Fruit fly (Drosophila melanogaster) whole organism, embryonic: ENCODE measurements around the gene ph-p.

ENCODE experiments used
- BEAF-32 ChIP-seq: fragments of 200-800 bp; sonication (Bioruptor generic); optimal IDR thresholded peaks from 3 replicates; lab custom pipeline; 2017; ENCODE audit warnings: missing biosample characterization, missing genetic modification characterization, mild to moderate bottlenecking, moderate library complexity, missing genetic modification reagents
- CG10979 ChIP-seq: fragments of 200-800 bp; sonication (Bioruptor generic); optimal IDR thresholded peaks from 2 replicates; lab custom pipeline; 2018; ENCODE audit warnings: missing biosample characterization, mild to moderate bottlenecking, missing genetic modification characterization, moderate library complexity
- CG12744 ChIP-seq: fragments of 200-800 bp; sonication (Bioruptor generic); optimal IDR thresholded peaks from 2 replicates; lab custom pipeline; 2016; ENCODE audit warnings: missing biosample characterization, missing genetic modification characterization
- CG15073 ChIP-seq: fragments of 200-800 bp; sonication (Bioruptor generic); optimal IDR thresholded peaks from 2 replicates; lab custom pipeline; 2016; ENCODE audit warnings: missing biosample characterization, missing genetic modification characterization
- CG17186 ChIP-seq: fragments of 200-800 bp; sonication (Bioruptor generic); optimal IDR thresholded peaks from 3 replicates; lab custom pipeline; 2017; ENCODE audit warnings: missing biosample characterization, missing genetic modification reagents, missing genetic modification characterization
- CG17829 ChIP-seq: fragments of 200-800 bp; optimal IDR thresholded peaks from 2 replicates; lab custom pipeline; 2019; ENCODE audit warnings: missing biosample characterization, mild to moderate bottlenecking, missing genetic modification characterization, moderate library complexity
- CG2199 ChIP-seq: fragments of 200-800 bp; sonication (Bioruptor generic); IDR thresholded peaks from 3 replicates; pipeline ENCODE4 v1.3.6; 2022; ENCODE audit warnings: missing biosample characterization, missing genetic modification characterization
- CG30020 ChIP-seq: fragments of 200-800 bp; optimal IDR thresholded peaks from 2 replicates; lab custom pipeline; 2019; ENCODE audit warnings: missing biosample characterization, mild to moderate bottlenecking, missing genetic modification characterization, moderate library complexity
- CG31388 ChIP-seq: fragments of 200-800 bp; sonication (Bioruptor generic); optimal IDR thresholded peaks from 2 replicates; lab custom pipeline; 2016; ENCODE audit warnings: missing biosample characterization, missing genetic modification characterization
- CG3407 ChIP-seq: fragments of 200-800 bp; sonication (Bioruptor generic); optimal IDR thresholded peaks from 2 replicates; lab custom pipeline; 2018; ENCODE audit warnings: missing biosample characterization, mild to moderate bottlenecking, missing genetic modification characterization
- CG3995 ChIP-seq: fragments of 200-800 bp; sonication (Bioruptor generic); optimal IDR thresholded peaks from 3 replicates; lab custom pipeline; 2016; ENCODE audit warnings: missing biosample characterization, missing genetic modification characterization
- CG4282 ChIP-seq: fragments of 200-800 bp; sonication (Bioruptor generic); optimal IDR thresholded peaks from 2 replicates; lab custom pipeline; 2016; ENCODE audit warnings: missing biosample characterization, missing genetic modification characterization
- CG6683 ChIP-seq: fragments of 200-800 bp; sonication (Bioruptor generic); optimal IDR thresholded peaks from 2 replicates; lab custom pipeline; 2017; ENCODE audit warnings: missing biosample characterization, mild to moderate bottlenecking, missing genetic modification characterization, missing genetic modification reagents
- CG7987 ChIP-seq: fragments of 200-800 bp; sonication (Bioruptor generic); optimal IDR thresholded peaks from 2 replicates; lab custom pipeline; 2018; ENCODE audit warnings: missing biosample characterization, mild to moderate bottlenecking, missing genetic modification characterization, moderate library complexity
- CG8388 ChIP-seq: fragments of 200-800 bp; sonication (Bioruptor generic); optimal IDR thresholded peaks from 2 replicates; lab custom pipeline; 2019; ENCODE audit warnings: missing biosample characterization, mild to moderate bottlenecking, missing genetic modification characterization, moderate library complexity
- CG8765 ChIP-seq: fragments of 200-800 bp; sonication (Bioruptor generic); IDR thresholded peaks from 2 replicates; pipeline ENCODE4 v1.3.6; 2022; ENCODE audit warnings: missing biosample characterization, missing genetic modification characterization
- Dad ChIP-seq: fragments of 200-800 bp; sonication (Bioruptor generic); optimal IDR thresholded peaks from 3 replicates; lab custom pipeline; 2016; ENCODE audit warnings: missing biosample characterization, missing genetic modification characterization
- Elba2 ChIP-seq: fragments of 200-800 bp; sonication (Bioruptor generic); optimal IDR thresholded peaks from 3 replicates; lab custom pipeline; 2016; ENCODE audit warnings: missing biosample characterization, missing genetic modification characterization
- GATAe ChIP-seq: fragments of 200-800 bp; sonication (Bioruptor generic); conservative IDR thresholded peaks from 2 replicates; pipeline ENCODE4 v1.3.6; 2022; ENCODE audit warnings: missing biosample characterization, missing genetic modification characterization
- Gug ChIP-seq: fragments of 200-800 bp; sonication (Bioruptor generic); IDR thresholded peaks from 4 replicates; pipeline ENCODE4 v1.3.6; 2022; ENCODE audit warnings: missing biosample characterization, missing genetic modification characterization
- HHEX ChIP-seq: fragments of 200-800 bp; sonication (Bioruptor generic); optimal IDR thresholded peaks from 3 replicates; lab custom pipeline; 2017; ENCODE audit warnings: missing biosample characterization, mild to moderate bottlenecking, missing genetic modification characterization, missing genetic modification reagents
- Hand ChIP-seq: fragments of 200-800 bp; sonication (Bioruptor generic); optimal IDR thresholded peaks from 2 replicates; lab custom pipeline; 2017; ENCODE audit warnings: mild to moderate bottlenecking, missing biosample characterization, missing genetic modification reagents, missing genetic modification characterization
- Hr39 ChIP-seq: fragments of >200 bp; optimal IDR thresholded peaks from 2 replicates; lab custom pipeline; 2017
- MBD-R2 ChIP-seq: fragments of 200-800 bp; sonication (Bioruptor generic); IDR thresholded peaks from 2 replicates; pipeline ENCODE4 v1.3.6; 2022; ENCODE audit warnings: missing biosample characterization, missing genetic modification characterization
- Mrtf ChIP-seq: fragments of 200-800 bp; sonication (Bioruptor generic); IDR thresholded peaks from 3 replicates; pipeline ENCODE4 v1.3.6; 2022; ENCODE audit warnings: missing biosample characterization, missing genetic modification characterization
- NK7.1 ChIP-seq: fragments of 200-800 bp; sonication (Bioruptor generic); optimal IDR thresholded peaks from 3 replicates; lab custom pipeline; 2016; ENCODE audit warnings: missing biosample characterization, missing genetic modification characterization
- Sry-δ ChIP-seq: fragments of 200-800 bp; sonication (Bioruptor generic); optimal IDR thresholded peaks from 2 replicates; lab custom pipeline; 2016; ENCODE audit warnings: missing biosample characterization, missing genetic modification characterization
- Taf1 ChIP-seq: fragments of 200-800 bp; sonication (Bioruptor generic); IDR thresholded peaks from 2 replicates; pipeline ENCODE4 v1.3.6; 2022; ENCODE audit warnings: missing biosample characterization, missing genetic modification characterization
- bsh ChIP-seq, 2 experiments: fragments of 200-800 bp; sonication (Bioruptor generic); optimal IDR thresholded peaks; 2 replicates each; lab custom pipeline; 2017 to 2018; ENCODE audit warnings: mild to moderate bottlenecking in 2 of 2, missing biosample characterization in 2 of 2, missing genetic modification characterization in 2 of 2, moderate library complexity in 1 of 2
- chinmo ChIP-seq: fragments of 200-800 bp; sonication (Bioruptor generic); IDR thresholded peaks from 4 replicates; pipeline ENCODE4 v1.3.6; 2022; ENCODE audit warnings: missing biosample characterization, missing genetic modification characterization; ENCODE audit not compliant: partially characterized antibody
- crp ChIP-seq, 2 experiments: fragments of 200-800 bp; sonication (Bioruptor generic); optimal IDR thresholded peaks; 2 replicates in 1 of 2; 3 replicates in 1 of 2; lab custom pipeline; 2017; ENCODE audit warnings: missing biosample characterization in 2 of 2, missing genetic modification characterization in 2 of 2, mild to moderate bottlenecking in 1 of 2, moderate library complexity in 1 of 2
- dati ChIP-seq: fragments of 200-800 bp; sonication (Bioruptor generic); IDR thresholded peaks from 2 replicates; pipeline ENCODE4 v1.3.6; 2022; ENCODE audit warnings: missing biosample characterization, missing genetic modification characterization
- dimm ChIP-seq: fragments of 200-800 bp; sonication (Bioruptor generic); IDR thresholded peaks from 2 replicates; pipeline ENCODE4 v1.3.6; 2022; ENCODE audit warnings: missing biosample characterization, missing genetic modification characterization
- dm ChIP-seq: fragments of 200-800 bp; sonication (Bioruptor generic); optimal IDR thresholded peaks from 3 replicates; lab custom pipeline; 2016; ENCODE audit warnings: missing biosample characterization, missing genetic modification characterization
- dmrt11E ChIP-seq: fragments of 200-800 bp; sonication (Bioruptor generic); optimal IDR thresholded peaks from 3 replicates; lab custom pipeline; 2018; ENCODE audit warnings: missing biosample characterization, mild to moderate bottlenecking, missing genetic modification characterization, moderate library complexity
- fd3F ChIP-seq: fragments of 200-800 bp; sonication (Bioruptor generic); optimal IDR thresholded peaks from 2 replicates; lab custom pipeline; 2018; ENCODE audit warnings: missing biosample characterization, mild to moderate bottlenecking, missing genetic modification characterization, moderate library complexity
- grn ChIP-seq: fragments of 200-800 bp; sonication (Bioruptor generic); optimal IDR thresholded peaks from 3 replicates; lab custom pipeline; 2017; ENCODE audit warnings: missing biosample characterization, missing genetic modification characterization
- gsb-n ChIP-seq: fragments of 200-800 bp; sonication (Bioruptor generic); optimal IDR thresholded peaks from 3 replicates; lab custom pipeline; 2018; ENCODE audit warnings: missing biosample characterization, mild to moderate bottlenecking, missing genetic modification characterization
- ham ChIP-seq: fragments of 200-800 bp; sonication (Bioruptor generic); IDR thresholded peaks from 2 replicates; pipeline ENCODE4 v1.3.6; 2022; ENCODE audit warnings: missing biosample characterization, missing genetic modification characterization
- pb ChIP-seq: fragments of 200-800 bp; sonication (Bioruptor generic); optimal IDR thresholded peaks from 3 replicates; lab custom pipeline; 2016; ENCODE audit warnings: missing biosample characterization, missing genetic modification characterization
- row ChIP-seq: fragments of 200-800 bp; sonication (Bioruptor generic); IDR thresholded peaks from 3 replicates; pipeline ENCODE4 v1.3.6; 2022; ENCODE audit warnings: missing biosample characterization, missing genetic modification characterization
- run ChIP-seq: fragments of 200-800 bp; sonication (Bioruptor generic); optimal IDR thresholded peaks from 3 replicates; lab custom pipeline; 2018; ENCODE audit warnings: missing biosample characterization, mild to moderate bottlenecking, missing genetic modification characterization
- salm ChIP-seq: fragments of 200-800 bp; sonication (Bioruptor generic); optimal IDR thresholded peaks from 2 replicates; lab custom pipeline; 2018; ENCODE audit warnings: missing biosample characterization, mild to moderate bottlenecking, missing genetic modification characterization
- sug ChIP-seq: fragments of 200-800 bp; optimal IDR thresholded peaks from 2 replicates; lab custom pipeline; 2019; ENCODE audit warnings: missing biosample characterization, mild to moderate bottlenecking, missing genetic modification characterization, moderate library complexity
- tin ChIP-seq: fragments of 200-800 bp; sonication (Bioruptor generic); optimal IDR thresholded peaks from 3 replicates; lab custom pipeline; 2016; ENCODE audit warnings: missing biosample characterization, missing genetic modification characterization
- tio ChIP-seq: fragments of 200-800 bp; sonication (Bioruptor generic); optimal IDR thresholded peaks from 2 replicates; lab custom pipeline; 2017; ENCODE audit warnings: missing biosample characterization, missing genetic modification characterization, inconsistent platforms
- tll ChIP-seq, 2 experiments: fragments of 200-800 bp in 1 of 2; fragments of >200 bp in 1 of 2; sonication (Bioruptor generic) in 1 of 2; optimal IDR thresholded peaks; 2 replicates each; lab custom pipeline; 2017 to 2019; ENCODE audit warnings: missing biosample characterization in 2 of 2, missing genetic modification characterization in 2 of 2, mild to moderate bottlenecking in 1 of 2, moderate library complexity in 1 of 2
- trem ChIP-seq: fragments of 200-800 bp; optimal IDR thresholded peaks from 3 replicates; lab custom pipeline; 2019; ENCODE audit warnings: missing biosample characterization, mild to moderate bottlenecking, missing genetic modification characterization, moderate library complexity
- usp ChIP-seq: fragments of >200 bp; optimal IDR thresholded peaks from 2 replicates; lab custom pipeline; 2017; ENCODE audit warnings: missing biosample characterization, missing genetic modification characterization

Gene ph-p

dm6 chrX:2134965-2135758, 3.0 kb downstream of the ph-p start (continued):
- peak; percentile 76 for TF ChIP-seq Dad
- TF ChIP-seq Sry-δ (GFP tag; lab: Kevin White, UChicago) = peak; percentile 53
- TF ChIP-seq CG17186 (GFP tag; lab: Kevin White, UChicago) = peak; percentile 24
- peak; percentile 54 for TF ChIP-seq CG7987 (GFP tag; lab: Kevin White, UChicago)
- peak; percentile 63 for TF ChIP-seq CG15073 (GFP tag; lab: Kevin White, UChicago)
- peak; percentile 42; the same call in 1 of the 2 replicates for TF ChIP-seq dimm (GFP tag; lab: Robert Waterston, UW)
- TF ChIP-seq dati (GFP tag; lab: Robert Waterston, UW) = peak; percentile 18; the same call in 1 of the 2 replicates
- peak; percentile 67 for TF ChIP-seq CG3407
- TF ChIP-seq CG3995 (GFP tag; lab: Kevin White, UChicago) = peak; percentile 60
- peak; percentile 87 for TF ChIP-seq run (tag; lab: Kevin White, UChicago)
- peak in 1 of 2 experiments; percentile 3 for TF ChIP-seq tll (GFP tag; optimal IDR thresholded peaks at IDR 0.05; lab: Kevin White, UChicago)
- peak; percentile 79 for TF ChIP-seq CG12744 (GFP tag; lab: Kevin White, UChicago)
- TF ChIP-seq ham (GFP tag; lab: Robert Waterston, UW) = no peak
- TF ChIP-seq tio (GFP tag; lab: Kevin White, UChicago) = peak; percentile 81
- TF ChIP-seq CG30020 = peak; percentile 64
- TF ChIP-seq chinmo (GFP tag; lab: Robert Waterston, UW) = peak; percentile 85; the same call in 3 of the 4 replicates
- TF ChIP-seq CG4282 (GFP tag; lab: Kevin White, UChicago) = peak; percentile 24
- TF ChIP-seq CG10979 (tag; lab: Kevin White, UChicago) = peak; percentile 90
- TF ChIP-seq Hr39 (lab: Kevin White, UChicago) = no peak
- peak; percentile 58 for TF ChIP-seq Taf1 (GFP tag; lab: Robert Waterston, UW)
- TF ChIP-seq dm (GFP tag; lab: Kevin White, UChicago) = peak; percentile 62
- peak; percentile 88 for TF ChIP-seq salm (tag; lab: Kevin White, UChicago)
- TF ChIP-seq BEAF-32 (GFP tag; lab: Kevin White, UChicago) = peak; percentile 6
- peak; percentile 85 for TF ChIP-seq tin (GFP tag; lab: Kevin White, UChicago)
- peak; percentile 83 for TF ChIP-seq Mrtf (GFP tag; lab: Robert Waterston, UW)
- TF ChIP-seq CG8388 = peak; percentile 91
- peak; percentile 81 for TF ChIP-seq trem (tag; lab: Kevin White, UChicago)
- TF ChIP-seq sug (tag; lab: Kevin White, UChicago) = peak; percentile 90
- peak; percentile 43; the same call in 1 of the 3 replicates for TF ChIP-seq CG2199 (GFP tag; lab: Robert Waterston, UW)
- TF ChIP-seq row (GFP tag; lab: Robert Waterston, UW) = peak; percentile 94
- TF ChIP-seq CG6683 (GFP tag; lab: Kevin White, UChicago) = peak; percentile 78
- no peak for TF ChIP-seq Elba2 (GFP tag; lab: Kevin White, UChicago)
- TF ChIP-seq crp (GFP tag; optimal IDR thresholded peaks at IDR 0.05; lab: Kevin White, UChicago) = peak in 1 of 2 experiments; percentile 45
- peak; percentile 34 for TF ChIP-seq grn (GFP tag; lab: Kevin White, UChicago)
- peak; percentile 94 for TF ChIP-seq CG17829 (tag; lab: Kevin White, UChicago)
- TF ChIP-seq pb (GFP tag; lab: Kevin White, UChicago) = peak; percentile 54
- peak; percentile 50 to 92 for TF ChIP-seq bsh (GFP tag; optimal IDR thresholded peaks at IDR 0.05; lab: Kevin White, UChicago)
- no peak for TF ChIP-seq usp
- peak; percentile 86 for TF ChIP-seq fd3F (GFP tag; lab: Kevin White, UChicago)
- TF ChIP-seq GATAe (GFP tag; lab: Robert Waterston, UW) = no peak
- no peak for TF ChIP-seq MBD-R2 (GFP tag; lab: Robert Waterston, UW)
- peak; percentile 46; the same call in 3 of the 4 replicates for TF ChIP-seq Gug (GFP tag; lab: Robert Waterston, UW)
- TF ChIP-seq CG8765 (GFP tag; lab: Robert Waterston, UW) = peak; percentile 57; the same call in 1 of the 2 replicates
- TF ChIP-seq Hand (GFP tag; lab: Kevin White, UChicago) = peak; percentile 90
- peak; percentile 92 for TF ChIP-seq HHEX (GFP tag; lab: Kevin White, UChicago)
- TF ChIP-seq NK7.1 = peak; percentile 78
- TF ChIP-seq gsb-n (tag; lab: Kevin White, UChicago) = peak; percentile 88
- peak; percentile 88 for TF ChIP-seq dmrt11E
- peak; percentile 36 for TF ChIP-seq CG31388 (GFP tag; lab: Kevin White, UChicago)
